Fruit fly (Drosophila melanogaster) S2 (cell line): ENCODE results near the gene Edem1.

Source experiments
- CG8478 ChIP-seq: fragments of >200 bp; optimal IDR thresholded peaks from 2 replicates; lab custom pipeline; 2018
- CTCF ChIP-seq, 2 experiments: fragments of >200 bp; optimal IDR thresholded peaks; 2 replicates each; lab custom pipeline; 2018

dm6 chrX:1941669-1942092, 33.1 kb upstream of the Edem1 start, which contains the start of gene Hr4:
- TF ChIP-seq CTCF (optimal IDR thresholded peaks at IDR 0.05; lab: Kevin White, UChicago) (no peak), CG8478 (lab: Kevin White, UChicago) (no peak)
